Fruit fly (Drosophila melanogaster) Kc167 (cell line): ENCODE results near the gene CG10347.

Experiments
- Sin3A ChIP-seq: fragments of >200 bp; optimal IDR thresholded peaks from 2 replicates; lab custom pipeline; 2018; ENCODE audit warnings: missing external identifiers
- h ChIP-seq: fragments of >200 bp; optimal IDR thresholded peaks from 3 replicates; lab custom pipeline; 2018; ENCODE audit warnings: missing external identifiers
- psq ChIP-seq: fragments of >200 bp; optimal IDR thresholded peaks from 2 replicates; lab custom pipeline; 2017; ENCODE audit warnings: missing external identifiers

- TF ChIP-seq psq (lab: Kevin White, UChicago), result no peak
- no peak for TF ChIP-seq h (lab: Kevin White, UChicago)
- TF ChIP-seq Sin3A (lab: Kevin White, UChicago), result no peak
These were observed 39.1 kb downstream of the CG10347 start for dm6 chrX:11815356-11816270.
